Worm (Caenorhabditis elegans) whole organism, L4 larva: ENCODE data around the gene K02E2.7.

Source experiments
- D1046.2 ChIP-seq: fragments of 200-800 bp; sonication (Bioruptor generic); IDR thresholded peaks from 2 replicates; pipeline ENCODE4 v1.3.6; 2022; ENCODE audit warnings: missing genetic modification characterization, missing compliant biosample characterization
- F10B5.3 ChIP-seq: sonication (generic microtip); optimal IDR thresholded peaks from 2 replicates; lab custom pipeline; 2016; ENCODE audit warnings: mild to moderate bottlenecking, missing genetic modification characterization, missing compliant biosample characterization
- F37D6.2 ChIP-seq: sonication (generic microtip); optimal IDR thresholded peaks from 2 replicates; lab custom pipeline; 2016; ENCODE audit warnings: mild to moderate bottlenecking, missing genetic modification characterization, missing compliant biosample characterization
- T26A8.4 ChIP-seq: fragments of 200-800 bp; sonication (Bioruptor generic); IDR thresholded peaks from 2 replicates; pipeline ENCODE4 v1.3.6; 2022; ENCODE audit warnings: missing genetic modification characterization, missing compliant biosample characterization
- Y105C5A.15 ChIP-seq: fragments of 200-800 bp; sonication (Bioruptor generic); IDR thresholded peaks from 2 replicates; pipeline ENCODE4 v1.3.6; 2022; ENCODE audit warnings: missing genetic modification characterization, missing compliant biosample characterization
- Y75B8A.6 ChIP-seq: fragments of 200-800 bp; sonication (Bioruptor generic); IDR thresholded peaks from 2 replicates; pipeline ENCODE4 v1.3.6; 2022; ENCODE audit warnings: missing genetic modification reagents, missing genetic modification characterization, missing compliant biosample characterization
- aha-1 ChIP-seq: fragments of 150-350 bp; peaks from one replicate; lab custom pipeline; 2014; ENCODE audit warnings: missing biosample characterization, missing genetic modification characterization
- ama-1 ChIP-seq: fragments of 150-350 bp; optimal IDR thresholded peaks from 2 replicates; lab custom pipeline; 2014; ENCODE audit warnings: inconsistent platforms, mixed read lengths
- ceh-20 ChIP-seq: fragments of 200-800 bp; sonication (Bioruptor generic); IDR thresholded peaks from 2 replicates; pipeline ENCODE4 v1.3.6; 2022; ENCODE audit warnings: missing genetic modification reagents, missing genetic modification characterization, missing compliant biosample characterization
- ceh-32 ChIP-seq: sonication (generic microtip); optimal IDR thresholded peaks from 2 replicates; lab custom pipeline; 2016; ENCODE audit warnings: mild to moderate bottlenecking, missing genetic modification characterization, missing compliant biosample characterization; ENCODE audit not compliant: poor library complexity
- ceh-44 ChIP-seq: fragments of 200-800 bp; sonication (Bioruptor generic); IDR thresholded peaks from 2 replicates; pipeline ENCODE4 v1.3.6; 2022; ENCODE audit warnings: missing genetic modification reagents, missing genetic modification characterization, missing compliant biosample characterization
- ces-1 ChIP-seq: fragments of 150-350 bp; sonication (generic microtip); optimal IDR thresholded peaks from 4 replicates; lab custom pipeline; 2014; ENCODE audit warnings: missing biosample characterization, missing genetic modification reagents, missing genetic modification characterization
- cey-2 ChIP-seq: sonication (generic microtip); optimal IDR thresholded peaks from 3 replicates; lab custom pipeline; 2017; ENCODE audit warnings: missing genetic modification characterization, mild to moderate bottlenecking, missing compliant biosample characterization, antibody characterized with exemption, borderline replicate concordance; ENCODE audit not compliant: insufficient read depth
- daf-16 ChIP-seq, 3 experiments: sonication (generic microtip); optimal IDR thresholded peaks; 2 replicates each; lab custom pipeline; 2016 to 2017; ENCODE audit warnings: missing genetic modification characterization in 3 of 3, missing genetic modification reagents in 3 of 3, mild to moderate bottlenecking in 2 of 3, missing compliant biosample characterization in 2 of 3, missing biosample characterization in 1 of 3, moderate library complexity in 1 of 3
- daf-19 ChIP-seq: fragments of 200-800 bp; sonication (Bioruptor generic); conservative IDR thresholded peaks from 2 replicates; pipeline ENCODE4 v1.3.6; 2022; ENCODE audit warnings: missing genetic modification characterization, missing compliant biosample characterization
- dmd-6 ChIP-seq: fragments of 200-800 bp; sonication (Bioruptor generic); IDR thresholded peaks from 2 replicates; pipeline ENCODE4 v1.3.6; 2022; ENCODE audit warnings: missing genetic modification reagents, missing genetic modification characterization, missing compliant biosample characterization
- dmd-9 ChIP-seq: fragments of 200-800 bp; sonication (Bioruptor generic); IDR thresholded peaks from 2 replicates; pipeline ENCODE4 v1.3.6; 2022; ENCODE audit warnings: missing genetic modification reagents, missing genetic modification characterization, missing compliant biosample characterization
- dpl-1 ChIP-seq: fragments of 150-350 bp; optimal IDR thresholded peaks from 2 replicates; lab custom pipeline; 2014; ENCODE audit warnings: missing biosample characterization, missing genetic modification reagents, missing genetic modification characterization
- dve-1 ChIP-seq: sonication (generic microtip); optimal IDR thresholded peaks from 2 replicates; lab custom pipeline; 2017; ENCODE audit warnings: antibody characterized with exemption, mild to moderate bottlenecking, missing genetic modification characterization, missing compliant biosample characterization; ENCODE audit not compliant: insufficient read depth
- egl-27 ChIP-seq: sonication (generic microtip); optimal IDR thresholded peaks from 3 replicates; lab custom pipeline; 2017; ENCODE audit warnings: missing biosample characterization, missing genetic modification reagents, missing genetic modification characterization
- egl-43 ChIP-seq: fragments of 200-800 bp; sonication (Bioruptor generic); IDR thresholded peaks from 2 replicates; pipeline ENCODE4 v1.3.6; 2022; ENCODE audit warnings: missing genetic modification reagents, missing genetic modification characterization, missing compliant biosample characterization
- fkh-10 ChIP-seq: fragments of 150-350 bp; optimal IDR thresholded peaks from 2 replicates; lab custom pipeline; 2014; ENCODE audit warnings: missing biosample characterization, missing genetic modification reagents, missing genetic modification characterization
- hlh-11 ChIP-seq: fragments of 200-800 bp; sonication (Bioruptor generic); optimal IDR thresholded peaks from 2 replicates; lab custom pipeline; 2018; ENCODE audit warnings: mild to moderate bottlenecking, missing genetic modification characterization, missing compliant biosample characterization
- hlh-30 ChIP-seq: sonication (generic microtip); optimal IDR thresholded peaks from 2 replicates; lab custom pipeline; 2017; ENCODE audit warnings: antibody characterized with exemption, mild to moderate bottlenecking, missing genetic modification characterization, missing compliant biosample characterization; ENCODE audit not compliant: insufficient read depth
- hmg-1.1 ChIP-seq: fragments of 200-800 bp; sonication (Bioruptor generic); IDR thresholded peaks from 2 replicates; pipeline ENCODE4 v1.3.6; 2022; ENCODE audit warnings: missing genetic modification reagents, missing genetic modification characterization, missing compliant biosample characterization
- lim-7 ChIP-seq: fragments of 200-800 bp; sonication (Bioruptor generic); IDR thresholded peaks from 2 replicates; pipeline ENCODE4 v1.3.6; 2022; ENCODE audit warnings: missing genetic modification characterization, missing compliant biosample characterization
- lin-15B ChIP-seq: fragments of 150-350 bp; sonication (generic microtip); optimal IDR thresholded peaks from 3 replicates; lab custom pipeline; 2014; ENCODE audit warnings: missing biosample characterization, missing genetic modification characterization
- lin-29 ChIP-seq: fragments of 200-800 bp; sonication (Bioruptor generic); IDR thresholded peaks from 2 replicates; pipeline ENCODE4 v1.3.6; 2022; ENCODE audit warnings: missing genetic modification reagents, missing genetic modification characterization, missing compliant biosample characterization
- mdl-1 ChIP-seq, 2 experiments: fragments of 150-350 bp in 1 of 2; sonication (generic microtip) in 1 of 2; optimal IDR thresholded peaks; 2 replicates each; lab custom pipeline; 2014 to 2017; ENCODE audit warnings: missing biosample characterization in 2 of 2, missing genetic modification characterization in 2 of 2
- mxl-3 ChIP-seq: fragments of 200-800 bp; sonication (Bioruptor generic); optimal IDR thresholded peaks from 2 replicates; lab custom pipeline; 2018; ENCODE audit warnings: mild to moderate bottlenecking, missing genetic modification characterization, missing compliant biosample characterization
- nhr-25 ChIP-seq: sonication (generic microtip); optimal IDR thresholded peaks from 2 replicates; lab custom pipeline; 2017; ENCODE audit warnings: missing genetic modification characterization, mild to moderate bottlenecking, missing compliant biosample characterization, antibody characterized with exemption, moderate library complexity, borderline replicate concordance; ENCODE audit not compliant: insufficient read depth
- nhr-28 ChIP-seq: fragments of 150-350 bp; optimal IDR thresholded peaks from 2 replicates; lab custom pipeline; 2014; ENCODE audit warnings: missing biosample characterization, missing genetic modification characterization
- nhr-6 ChIP-seq: fragments of 150-350 bp; optimal IDR thresholded peaks from 2 replicates; lab custom pipeline; 2014; ENCODE audit warnings: missing biosample characterization, missing genetic modification characterization
- nhr-76 ChIP-seq: fragments of 150-350 bp; optimal IDR thresholded peaks from 2 replicates; lab custom pipeline; 2014; ENCODE audit warnings: missing biosample characterization, missing genetic modification characterization
- php-3 ChIP-seq: fragments of 200-800 bp; sonication (Bioruptor generic); IDR thresholded peaks from 2 replicates; pipeline ENCODE4 v1.3.6; 2022; ENCODE audit warnings: missing genetic modification reagents, missing genetic modification characterization, missing compliant biosample characterization
- unc-130 ChIP-seq: sonication (generic microtip); optimal IDR thresholded peaks from 2 replicates; lab custom pipeline; 2016; ENCODE audit warnings: missing genetic modification reagents, missing genetic modification characterization, missing compliant biosample characterization
- unc-62 ChIP-seq, 3 experiments: fragments of 150-350 bp in 1 of 3; sonication (generic microtip); optimal IDR thresholded peaks in 2 of 3; peaks in 1 of 3; 1 replicate in 1 of 3; 2 replicates in 2 of 3; lab custom pipeline; 2014 to 2017; ENCODE audit warnings: missing biosample characterization in 3 of 3, missing genetic modification characterization in 3 of 3, missing genetic modification reagents in 3 of 3, missing genotype in 1 of 3
- zip-2 ChIP-seq: fragments of 150-350 bp; optimal IDR thresholded peaks from 2 replicates; lab custom pipeline; 2014; ENCODE audit warnings: missing biosample characterization, missing genetic modification characterization

Gene K02E2.7

DNA sequence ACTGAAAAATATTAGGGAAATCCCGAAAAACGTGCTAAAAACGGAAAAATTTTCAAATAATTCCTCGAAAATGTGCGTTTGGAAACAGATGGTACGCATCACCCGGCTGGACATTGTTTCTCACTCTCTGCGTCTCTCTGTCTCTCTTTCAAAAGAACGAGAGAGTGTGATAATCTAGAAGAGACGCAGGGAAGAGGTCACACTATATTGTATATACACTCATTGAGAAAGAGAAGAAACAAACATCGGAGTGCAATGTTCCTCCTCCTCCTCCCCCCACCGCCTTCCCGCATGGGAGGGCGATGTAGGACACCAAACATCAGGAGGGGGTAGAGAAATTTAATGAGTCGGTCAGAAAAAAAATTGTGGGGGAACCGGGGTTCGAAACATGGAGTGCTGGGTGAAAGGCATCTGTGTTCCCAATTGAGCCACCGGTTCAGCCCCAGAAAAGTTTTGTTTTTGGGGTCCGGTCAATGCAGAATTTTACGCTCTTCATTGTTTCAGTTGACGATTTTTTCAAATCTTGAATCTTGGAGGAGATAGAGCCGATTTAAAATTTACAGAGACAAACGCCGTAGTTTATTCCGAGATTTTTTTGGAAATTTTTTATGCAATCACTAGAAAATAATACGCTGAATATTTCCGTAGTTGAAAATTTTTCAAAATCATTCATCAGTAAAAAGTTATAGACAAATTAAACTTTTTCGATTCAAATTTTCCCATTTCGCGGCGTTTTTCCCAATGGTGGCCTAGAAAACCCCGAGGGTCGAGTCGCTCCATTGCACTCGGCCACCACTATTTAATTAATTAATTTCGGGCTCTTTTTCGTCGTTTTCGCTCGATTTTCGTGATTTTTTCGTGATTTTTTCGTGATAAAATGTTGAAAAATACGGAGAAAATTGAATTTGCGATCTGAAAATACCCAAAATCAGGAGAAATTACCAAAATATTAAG lies 37.7 kb upstream of the K02E2.7 start (continued):
- TF ChIP-seq lin-15B (tag; lab: Kevin White, UChicago) (no peak), php-3 (GFP tag; lab: Robert Waterston, UW) (no peak), mdl-1 (tag; optimal IDR thresholded peaks at IDR 0.05; lab: Kevin White, UChicago) (peak; percentile 24 to 71), daf-19 (GFP tag; lab: Robert Waterston, UW) (no peak), ceh-32 (tag; lab: Kevin White, UChicago) (no peak), ceh-20 (GFP tag; lab: Robert Waterston, UW) (0 out of 2 replicates have a peak, but pooled peaks have one; percentile 10), nhr-76 (tag; lab: Kevin White, UChicago) (no peak), F37D6.2 (no peak), T26A8.4 (GFP tag; lab: Robert Waterston, UW) (no peak), aha-1 (peak; percentile 81), hlh-11 (peak; percentile 88)

ce11 chrV:20423428-20423827 lies 36.6 kb upstream of the K02E2.7 start:
- TF ChIP-seq F10B5.3 (tag; lab: Kevin White, UChicago) (no peak), hmg-1.1 (GFP tag; lab: Robert Waterston, UW) (no peak), hlh-30 (tag; lab: Kevin White, UChicago) (peak; percentile 30), D1046.2 (GFP tag; lab: Robert Waterston, UW) (no peak), nhr-28 (tag; lab: Kevin White, UChicago) (peak; percentile 53), Y105C5A.15 (GFP tag; lab: Robert Waterston, UW) (no peak), dmd-6 (GFP tag; lab: Robert Waterston, UW) (peak; percentile 53; the same call in 1 of the 2 replicates), ama-1 (lab: Kevin White, UChicago) (no peak), ces-1 (GFP tag; lab: Kevin White, UChicago) (no peak), hlh-11 (peak; percentile 52), nhr-6 (tag; lab: Kevin White, UChicago) (no peak), unc-62 (GFP tag; optimal IDR thresholded peaks at IDR 0.05 in 1 of 2; lab: Kevin White, UChicago) (peak in 1 of 2 experiments; percentile 57), unc-62 (tag; optimal IDR thresholded peaks at IDR 0.05; lab: Kevin White, UChicago) (no peak), zip-2 (tag; lab: Kevin White, UChicago) (no peak), Y75B8A.6 (no peak), egl-43 (GFP tag; lab: Robert Waterston, UW) (no peak), egl-27 (tag; lab: Kevin White, UChicago) (no peak), lin-29 (GFP tag; lab: Robert Waterston, UW) (no peak), dmd-9 (GFP tag; lab: Robert Waterston, UW) (no peak), daf-16 (GFP tag; optimal IDR thresholded peaks at IDR 0.05; lab: Kevin White, UChicago) (peak in 1 of 2 experiments; percentile 74), daf-16 (tag; optimal IDR thresholded peaks at IDR 0.05; lab: Kevin White, UChicago) (peak; percentile 99), ceh-44 (GFP tag; lab: Robert Waterston, UW) (no peak), mxl-3 (no peak), unc-130 (GFP tag; lab: Kevin White, UChicago) (no peak), dve-1 (tag; lab: Kevin White, UChicago) (peak; percentile 36), fkh-10 (GFP tag; lab: Kevin White, UChicago) (no peak)

- peak; percentile 89 for TF ChIP-seq nhr-25 (tag; lab: Kevin White, UChicago)
- no peak for TF ChIP-seq lim-7 (GFP tag; lab: Robert Waterston, UW)
- no peak for TF ChIP-seq cey-2 (tag; lab: Kevin White, UChicago)
- no peak for TF ChIP-seq nhr-6 (tag; lab: Kevin White, UChicago)
- TF ChIP-seq dpl-1: no peak
These were observed 35.9 kb upstream of the K02E2.7 start for ce11 chrV:20422738-20423137.
